Worm (Caenorhabditis elegans): ENCODE measurements around the gene Y39B6A.25.

Y39B6A.25 gene

ce11 chrV:18981736-18982135 lies 44.5 kb upstream of the Y39B6A.25 start:
- TF ChIP-seq mdl-1 (tag; optimal IDR thresholded peaks at IDR 0.05) (no peak), snpc-1.2 (GFP tag; IDR thresholded peaks at IDR 0.05) (no peak), aha-1 (tag) (peak; percentile 66), F26F4.8 (GFP tag; conservative IDR thresholded peaks at IDR 0.05) (no peak)

- peak; percentile 41 for TF ChIP-seq ceh-28 (tag; optimal IDR thresholded peaks at IDR 0.05)
Measured at ce11 chrV:18984656-18985055, 41.6 kb upstream of the Y39B6A.25 start.

DNA sequence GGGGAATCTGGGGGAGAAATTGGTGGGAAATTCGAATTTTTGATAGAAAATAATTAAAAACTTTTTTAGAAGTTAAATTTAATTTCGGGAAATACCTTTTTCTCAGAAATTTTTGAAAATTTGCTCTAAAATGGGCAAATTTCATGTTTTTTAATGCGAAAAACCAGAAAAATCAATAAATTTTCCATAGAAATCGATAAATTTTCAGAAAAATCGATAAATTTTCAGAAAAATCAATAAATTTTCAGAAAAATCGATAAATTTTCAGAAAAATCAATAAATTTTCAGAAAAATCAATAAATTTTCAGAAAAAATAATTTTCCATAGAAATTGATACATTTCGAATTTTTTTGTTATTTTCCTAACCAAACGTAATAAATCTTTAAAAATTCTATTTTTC lies 40.2 kb upstream of the Y39B6A.25 start:
- peak; percentile 71 for TF ChIP-seq ceh-28 (tag; optimal IDR thresholded peaks at IDR 0.05)
- TF ChIP-seq F26F4.8 (GFP tag; conservative IDR thresholded peaks at IDR 0.05), result no peak
- no peak for TF ChIP-seq saeg-2 (GFP tag; IDR thresholded peaks at IDR 0.05)

ce11 chrV:18990238-18990901 lies 35.9 kb upstream of the Y39B6A.25 start, which contains the start of the genes reps-1 and Y39B6A.37:
TSS of gene reps-1 (minus strand) at chrV:18990500.
TSS of gene Y39B6A.37 (plus strand) at chrV:18990851.
- TF ChIP-seq ceh-82 (tag; optimal IDR thresholded peaks at IDR 0.05), result no peak
- peak; percentile 72 for TF ChIP-seq lin-13 (GFP tag; optimal IDR thresholded peaks at IDR 0.05)
- no peak for TF ChIP-seq ZK546.5 (tag; optimal IDR thresholded peaks at IDR 0.05)
- no peak for TF ChIP-seq nhr-48 (tag; optimal IDR thresholded peaks at IDR 0.05)
- peak; percentile 44 for TF ChIP-seq nhr-28 (tag; optimal IDR thresholded peaks at IDR 0.05)
- TF ChIP-seq saeg-2 (GFP tag; IDR thresholded peaks at IDR 0.05), result no peak
- peak; percentile 57; the same call in 1 of the 2 replicates for TF ChIP-seq Y48G9A.11 (GFP tag; IDR thresholded peaks at IDR 0.05)
- TF ChIP-seq vab-7 (GFP tag; IDR thresholded peaks at IDR 0.05), result no peak
- peak; percentile 36 for TF ChIP-seq F37D6.2 (tag; optimal IDR thresholded peaks at IDR 0.05)
- peak; percentile 75 for TF ChIP-seq dpl-1 (GFP tag; optimal IDR thresholded peaks at IDR 0.05)
- no peak for TF ChIP-seq R02D3.7 (tag; optimal IDR thresholded peaks at IDR 0.05)
- no peak for TF ChIP-seq egl-43 (GFP tag; IDR thresholded peaks at IDR 0.05)
- peak; percentile 53 for TF ChIP-seq hlh-11 (tag; optimal IDR thresholded peaks at IDR 0.05)
- TF ChIP-seq ceh-32 (tag; optimal IDR thresholded peaks at IDR 0.05; ENCODE audit: poor library complexity), result no peak
- no peak for TF ChIP-seq nhr-111 (GFP tag; optimal IDR thresholded peaks at IDR 0.05)
- TF ChIP-seq fos-1 (tag; optimal IDR thresholded peaks at IDR 0.05), result no peak
- peak in 1 of 2 experiments; percentile 71 for TF ChIP-seq lsy-2 (tag; optimal IDR thresholded peaks at IDR 0.05)
- no peak for TF ChIP-seq mdl-1 (tag; optimal IDR thresholded peaks at IDR 0.05)
- no peak for TF ChIP-seq zfp-3 (GFP tag; conservative IDR thresholded peaks at IDR 0.05)
- no peak for TF ChIP-seq ztf-7 (tag; optimal IDR thresholded peaks at IDR 0.05)
- peak; percentile 12 for TF ChIP-seq spr-1 (tag; optimal IDR thresholded peaks at IDR 0.05)
- no peak for TF ChIP-seq ceh-20 (GFP tag; IDR thresholded peaks at IDR 0.05)
- peak; percentile 68 for TF ChIP-seq aha-1 (tag)
- TF ChIP-seq set-16 (GFP tag; IDR thresholded peaks at IDR 0.05), result no peak
- TF ChIP-seq pqm-1 (tag; optimal IDR thresholded peaks at IDR 0.05), result no peak
- TF ChIP-seq unc-62 (GFP tag; optimal IDR thresholded peaks at IDR 0.05 in 1 of 2), result no peak
- TF ChIP-seq unc-62 (tag; optimal IDR thresholded peaks at IDR 0.05), result no peak
- peak; percentile 77 for TF ChIP-seq mep-1 (tag; optimal IDR thresholded peaks at IDR 0.05)
- no peak for TF ChIP-seq nhr-76 (tag; optimal IDR thresholded peaks at IDR 0.05)
- no peak for TF ChIP-seq skn-1 (tag; optimal IDR thresholded peaks at IDR 0.05)
- TF ChIP-seq dmd-9 (GFP tag; IDR thresholded peaks at IDR 0.05), result peak; percentile 81
- TF ChIP-seq daf-16 (GFP tag; optimal IDR thresholded peaks at IDR 0.05), result peak in 1 of 2 experiments; percentile 7
- peak; percentile 36 for TF ChIP-seq daf-16 (tag; optimal IDR thresholded peaks at IDR 0.05)
- TF ChIP-seq madf-5 (GFP tag; IDR thresholded peaks at IDR 0.05), result no peak
- TF ChIP-seq dmd-8 (GFP tag; IDR thresholded peaks at IDR 0.05), result no peak
- TF ChIP-seq lin-15B (tag; optimal IDR thresholded peaks at IDR 0.05), result no peak
- peak; percentile 44 for TF ChIP-seq nhr-77 (tag; optimal IDR thresholded peaks at IDR 0.05)
- TF ChIP-seq hmg-1.1 (GFP tag; IDR thresholded peaks at IDR 0.05), result peak; percentile 46; the same call in 1 of the 2 replicates
- no peak for TF ChIP-seq snpc-1.2 (GFP tag; IDR thresholded peaks at IDR 0.05)
- TF ChIP-seq zfp-2 (tag; optimal IDR thresholded peaks at IDR 0.05), result no peak
- TF ChIP-seq attf-4 (tag; optimal IDR thresholded peaks at IDR 0.05), result no peak
- no peak for TF ChIP-seq aly-2 (tag; optimal IDR thresholded peaks at IDR 0.05)
- no peak for TF ChIP-seq tag-97 (GFP tag; IDR thresholded peaks at IDR 0.05)
- no peak for TF ChIP-seq php-3 (GFP tag; IDR thresholded peaks at IDR 0.05)

All from whole organism, L4 larva.